Worm (Caenorhabditis elegans) whole organism, L3 larva: ENCODE data around the gene T01G6.10.

Experiments
- ZK546.5 ChIP-seq: sonication (generic microtip); optimal IDR thresholded peaks from 2 replicates; lab custom pipeline; 2017; ENCODE audit warnings: missing biosample characterization, missing genetic modification characterization
- ceh-9 ChIP-seq: sonication (generic microtip); optimal IDR thresholded peaks from 2 replicates; lab custom pipeline; 2018; ENCODE audit warnings: missing biosample characterization, missing genetic modification characterization
- egl-27 ChIP-seq: sonication (generic microtip); optimal IDR thresholded peaks from 4 replicates; lab custom pipeline; 2017; ENCODE audit warnings: missing biosample characterization, missing genetic modification reagents, missing genetic modification characterization
- jun-1 ChIP-seq: fragments of 150-350 bp; optimal IDR thresholded peaks from 2 replicates; lab custom pipeline; 2014; ENCODE audit warnings: missing biosample characterization, missing genetic modification reagents, missing genetic modification characterization
- lin-15B ChIP-seq: fragments of 150-350 bp; optimal IDR thresholded peaks from 2 replicates; lab custom pipeline; 2014; ENCODE audit warnings: missing biosample characterization, missing genetic modification characterization
- mml-1 ChIP-seq: fragments of 150-350 bp; sonication (generic microtip); optimal IDR thresholded peaks from 3 replicates; lab custom pipeline; 2014; ENCODE audit warnings: missing biosample characterization, missing genetic modification characterization
- nhr-11 ChIP-seq: fragments of 150-350 bp; optimal IDR thresholded peaks from 2 replicates; lab custom pipeline; 2014; ENCODE audit warnings: missing biosample characterization, missing genetic modification characterization
- nhr-237 ChIP-seq: fragments of 150-350 bp; optimal IDR thresholded peaks from 2 replicates; lab custom pipeline; 2014; ENCODE audit warnings: missing biosample characterization, missing genetic modification characterization
- nhr-43 ChIP-seq: sonication (generic microtip); optimal IDR thresholded peaks from 2 replicates; lab custom pipeline; 2016; ENCODE audit warnings: mild to moderate bottlenecking, missing genetic modification characterization, missing compliant biosample characterization; ENCODE audit not compliant: poor library complexity, severe bottlenecking
- pha-4 ChIP-seq: fragments of 150-350 bp; optimal IDR thresholded peaks from 2 replicates; lab custom pipeline; 2014; ENCODE audit warnings: missing biosample characterization, missing genetic modification reagents, missing genetic modification characterization
- pqm-1 ChIP-seq: fragments of 150-350 bp; optimal IDR thresholded peaks from 2 replicates; lab custom pipeline; 2017; ENCODE audit warnings: missing biosample characterization, missing genetic modification characterization, inconsistent platforms
- snpc-4 ChIP-seq: fragments of 150-350 bp; optimal IDR thresholded peaks from 2 replicates; lab custom pipeline; 2014; ENCODE audit warnings: missing biosample characterization, missing genetic modification characterization
- ztf-11 ChIP-seq: fragments of 150-350 bp; optimal IDR thresholded peaks from 2 replicates; lab custom pipeline; 2014; ENCODE audit warnings: missing biosample characterization, missing genetic modification characterization

DNA sequence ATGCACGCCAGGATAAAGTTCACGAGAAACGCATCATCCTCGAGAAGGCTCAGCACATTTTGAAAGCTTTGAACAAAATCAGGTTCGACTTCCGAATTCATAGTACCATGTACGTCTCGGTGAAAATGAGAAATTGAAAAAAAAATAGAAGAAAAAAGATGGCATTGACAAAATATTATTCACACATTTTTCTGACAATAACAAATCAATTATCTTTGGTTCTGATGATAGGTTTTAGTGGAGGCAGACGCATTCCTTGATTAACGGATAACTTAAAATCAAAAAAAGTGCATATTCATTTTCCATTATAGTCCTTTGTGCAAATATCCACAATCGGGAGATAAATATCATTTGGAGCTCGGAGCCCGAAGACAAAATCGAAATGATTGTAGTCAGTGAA lies 18.5 kb upstream of the T01G6.10 start, which contains the start of gene srw-107:
- no peak for TF ChIP-seq nhr-11 (tag; lab: Kevin White, UChicago)
- no peak for TF ChIP-seq snpc-4 (tag; lab: Kevin White, UChicago)
- TF ChIP-seq ceh-9: no peak
- TF ChIP-seq nhr-43 (tag; lab: Kevin White, UChicago): no peak
- TF ChIP-seq ZK546.5 (tag; lab: Kevin White, UChicago): no peak
- TF ChIP-seq jun-1 (tag; lab: Kevin White, UChicago): no peak
- TF ChIP-seq pha-4 (tag; lab: Kevin White, UChicago): no peak
- no peak for TF ChIP-seq lin-15B (tag; lab: Kevin White, UChicago)
- TF ChIP-seq pqm-1: no peak
- no peak for TF ChIP-seq ztf-11
- no peak for TF ChIP-seq nhr-237 (tag; lab: Kevin White, UChicago)
- TF ChIP-seq mml-1 (tag; lab: Kevin White, UChicago): no peak
- no peak for TF ChIP-seq egl-27 (tag; lab: Kevin White, UChicago)
